Worm (Caenorhabditis elegans) whole organism, L2 larva: Measurements from ENCODE around the gene sqv-2.

Source experiments
- F13H6.1 ChIP-seq: sonication (generic microtip); optimal IDR thresholded peaks from 2 replicates; lab custom pipeline; 2016; ENCODE audit warnings: missing genetic modification characterization, missing compliant biosample characterization
- Y55F3AM.14 ChIP-seq: fragments of 200-800 bp; sonication (Bioruptor generic); optimal IDR thresholded peaks from 2 replicates; lab custom pipeline; 2018; ENCODE audit warnings: mild to moderate bottlenecking, missing genetic modification characterization, missing compliant biosample characterization
- ZK546.5 ChIP-seq: sonication (generic microtip); optimal IDR thresholded peaks from 2 replicates; lab custom pipeline; 2017; ENCODE audit warnings: missing biosample characterization, missing genetic modification characterization
- alr-1 ChIP-seq: fragments of 150-350 bp; optimal IDR thresholded peaks from 2 replicates; lab custom pipeline; 2014; ENCODE audit warnings: missing biosample characterization, missing genetic modification characterization
- aly-2 ChIP-seq: fragments of 150-350 bp; optimal IDR thresholded peaks from 2 replicates; lab custom pipeline; 2014; ENCODE audit warnings: missing biosample characterization, missing genetic modification characterization
- ama-1 ChIP-seq: fragments of 150-350 bp; optimal IDR thresholded peaks from 2 replicates; lab custom pipeline; 2018; ENCODE audit warnings: inconsistent platforms
- ceh-82 ChIP-seq: fragments of 150-350 bp; optimal IDR thresholded peaks from 2 replicates; lab custom pipeline; 2014; ENCODE audit warnings: missing biosample characterization, missing genetic modification characterization
- crh-2 ChIP-seq: sonication (generic microtip); optimal IDR thresholded peaks from 2 replicates; lab custom pipeline; 2017; ENCODE audit warnings: missing biosample characterization, missing genetic modification characterization
- dmd-4 ChIP-seq: sonication (generic microtip); optimal IDR thresholded peaks from 2 replicates; lab custom pipeline; 2017; ENCODE audit warnings: missing biosample characterization, missing genetic modification characterization
- egl-27 ChIP-seq: sonication (generic microtip); optimal IDR thresholded peaks from 3 replicates; lab custom pipeline; 2017; ENCODE audit warnings: missing biosample characterization, missing genetic modification reagents, missing genetic modification characterization
- elt-1 ChIP-seq: fragments of 150-350 bp; optimal IDR thresholded peaks from 2 replicates; lab custom pipeline; 2014; ENCODE audit warnings: missing biosample characterization, missing genetic modification characterization
- elt-3 ChIP-seq: sonication (generic microtip); optimal IDR thresholded peaks from 2 replicates; lab custom pipeline; 2017; ENCODE audit warnings: missing biosample characterization, missing genetic modification characterization
- fos-1 ChIP-seq: fragments of 150-350 bp; optimal IDR thresholded peaks from 2 replicates; lab custom pipeline; 2014; ENCODE audit warnings: missing biosample characterization, missing genetic modification characterization
- gmeb-1 ChIP-seq: fragments of 150-350 bp; optimal IDR thresholded peaks from 2 replicates; lab custom pipeline; 2014; ENCODE audit warnings: missing biosample characterization, missing genetic modification characterization
- lin-13 ChIP-seq: fragments of 150-350 bp; optimal IDR thresholded peaks from 2 replicates; lab custom pipeline; 2014; ENCODE audit warnings: missing biosample characterization, missing genetic modification reagents, missing genetic modification characterization
- lin-39 ChIP-seq: fragments of 150-350 bp; optimal IDR thresholded peaks from 2 replicates; lab custom pipeline; 2014; ENCODE audit warnings: missing biosample characterization, missing genetic modification reagents, missing genetic modification characterization
- mab-5 ChIP-seq: fragments of 150-350 bp; optimal IDR thresholded peaks from 2 replicates; lab custom pipeline; 2014; ENCODE audit warnings: missing biosample characterization, missing genetic modification characterization
- mdl-1 ChIP-seq, 2 experiments: fragments of 150-350 bp in 1 of 2; sonication (generic microtip) in 1 of 2; optimal IDR thresholded peaks; 2 replicates each; lab custom pipeline; 2017; ENCODE audit warnings: missing biosample characterization in 2 of 2, missing genetic modification characterization in 2 of 2
- nhr-11 ChIP-seq: fragments of 150-350 bp; optimal IDR thresholded peaks from 2 replicates; lab custom pipeline; 2014; ENCODE audit warnings: missing biosample characterization, missing genetic modification characterization
- nhr-12 ChIP-seq: fragments of 150-350 bp; optimal IDR thresholded peaks from 2 replicates; lab custom pipeline; 2014; ENCODE audit warnings: missing biosample characterization, missing genetic modification characterization
- nhr-129 ChIP-seq: fragments of 150-350 bp; optimal IDR thresholded peaks from 2 replicates; lab custom pipeline; 2014; ENCODE audit warnings: missing biosample characterization, missing genetic modification characterization
- nhr-23 ChIP-seq: fragments of 150-350 bp; optimal IDR thresholded peaks from 2 replicates; lab custom pipeline; 2014; ENCODE audit warnings: missing biosample characterization, missing genetic modification reagents, missing genetic modification characterization
- nhr-237 ChIP-seq: fragments of 150-350 bp; optimal IDR thresholded peaks from 2 replicates; lab custom pipeline; 2014; ENCODE audit warnings: missing biosample characterization, missing genetic modification characterization
- nhr-6 ChIP-seq: fragments of 150-350 bp; optimal IDR thresholded peaks from 2 replicates; lab custom pipeline; 2014; ENCODE audit warnings: missing biosample characterization, missing genetic modification characterization
- nhr-77 ChIP-seq: fragments of 150-350 bp; optimal IDR thresholded peaks from 2 replicates; lab custom pipeline; 2014; ENCODE audit warnings: missing biosample characterization, missing genetic modification characterization
- peb-1 ChIP-seq: fragments of 150-350 bp; optimal IDR thresholded peaks from 2 replicates; lab custom pipeline; 2014; ENCODE audit warnings: missing biosample characterization, missing genetic modification characterization
- sem-4 ChIP-seq: fragments of 150-350 bp; optimal IDR thresholded peaks from 2 replicates; lab custom pipeline; 2014; ENCODE audit warnings: missing biosample characterization, missing genetic modification reagents, missing genetic modification characterization
- sma-3 ChIP-seq: sonication (generic microtip); optimal IDR thresholded peaks from 2 replicates; lab custom pipeline; 2016; ENCODE audit warnings: missing genetic modification reagents, missing genetic modification characterization, missing compliant biosample characterization
- snpc-4 ChIP-seq: fragments of 150-350 bp; optimal IDR thresholded peaks from 2 replicates; lab custom pipeline; 2014; ENCODE audit warnings: missing biosample characterization, missing genetic modification characterization
- unc-62 ChIP-seq: fragments of 150-350 bp; optimal IDR thresholded peaks from 2 replicates; lab custom pipeline; 2014; ENCODE audit warnings: missing biosample characterization, missing genetic modification reagents, missing genetic modification characterization
- zag-1 ChIP-seq: fragments of 150-350 bp; optimal IDR thresholded peaks from 2 replicates; lab custom pipeline; 2014; ENCODE audit warnings: missing biosample characterization, missing genetic modification characterization
- ztf-1 ChIP-seq: fragments of 200-800 bp; sonication (Bioruptor generic); conservative IDR thresholded peaks from 2 replicates; pipeline ENCODE4 v1.3.6; 2022; ENCODE audit warnings: missing genetic modification characterization, missing compliant biosample characterization
- ztf-11 ChIP-seq: sonication (generic microtip); optimal IDR thresholded peaks from 2 replicates; lab custom pipeline; 2017; ENCODE audit warnings: missing biosample characterization, missing genetic modification characterization
- ztf-4 ChIP-seq: fragments of 150-350 bp; optimal IDR thresholded peaks from 2 replicates; lab custom pipeline; 2014; ENCODE audit warnings: missing biosample characterization, missing genetic modification characterization

Gene sqv-2

DNA sequence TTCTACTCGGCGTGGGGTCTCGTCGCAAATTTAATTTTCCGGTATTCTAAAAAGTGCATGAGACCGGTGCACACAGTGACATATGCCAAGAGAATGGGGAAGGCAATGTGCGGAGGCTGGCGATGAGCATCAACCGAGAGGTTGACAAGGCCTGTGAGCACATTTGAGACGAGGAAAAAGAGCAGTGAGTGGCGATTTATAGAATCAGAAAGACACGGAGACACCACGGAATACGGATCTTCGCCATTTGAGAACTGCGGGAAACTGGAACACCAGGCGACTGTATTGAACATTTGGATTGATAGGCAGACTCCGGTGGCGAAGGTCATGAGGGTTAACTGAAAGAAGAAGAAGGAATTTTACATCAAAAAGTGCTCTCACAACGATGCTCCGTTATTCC is 15.3 kb downstream of the sqv-2 start:
- TF ChIP-seq mab-5 (tag; lab: Kevin White, UChicago) (no peak), sem-4 (tag; lab: Kevin White, UChicago) (no peak), zag-1 (no peak), ztf-11 (tag; lab: Kevin White, UChicago) (no peak), ceh-82 (tag; lab: Kevin White, UChicago) (no peak), ztf-4 (no peak), elt-1 (tag; lab: Kevin White, UChicago) (no peak), lin-13 (no peak), ZK546.5 (tag; lab: Kevin White, UChicago) (no peak), nhr-23 (tag; lab: Kevin White, UChicago) (no peak), unc-62 (GFP tag; lab: Kevin White, UChicago) (no peak), alr-1 (tag; lab: Kevin White, UChicago) (no peak), lin-39 (tag; lab: Kevin White, UChicago) (no peak)
- TF ChIP-seq, all 48 proteins: peak for 0

DNA sequence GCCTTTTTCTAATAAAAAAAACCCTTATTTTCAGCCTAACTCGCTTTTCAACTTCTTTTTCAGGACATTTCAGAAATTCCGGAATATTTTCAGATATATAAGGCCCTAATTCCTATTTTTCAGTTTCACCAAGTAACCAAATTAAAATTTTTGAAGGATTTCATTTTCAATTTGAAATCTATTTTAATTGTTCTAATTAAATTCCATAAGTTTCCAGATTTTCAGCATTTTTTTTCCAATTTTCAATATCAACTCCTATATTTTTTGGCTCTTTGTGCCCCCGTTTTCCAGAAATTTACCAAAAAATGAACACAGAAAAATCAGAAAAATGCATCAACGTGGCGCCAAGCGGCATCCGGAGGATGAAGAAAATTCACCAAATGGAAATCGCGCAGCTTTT is 19.4 kb downstream of the sqv-2 start, which contains the start of gene Y110A2AL.1:
Y110A2AL.1 (plus strand) TSS at position 301 of the 400 bp plus-strand sequence.
- TF ChIP-seq unc-62 (GFP tag; lab: Kevin White, UChicago) (no peak), peb-1 (tag; lab: Kevin White, UChicago) (no peak), sma-3 (GFP tag; lab: Kevin White, UChicago) (no peak), elt-3 (tag; lab: Kevin White, UChicago) (no peak), elt-1 (tag; lab: Kevin White, UChicago) (no peak), crh-2 (tag; lab: Kevin White, UChicago) (no peak), fos-1 (tag; lab: Kevin White, UChicago) (no peak), nhr-237 (tag; lab: Kevin White, UChicago) (no peak), aly-2 (tag; lab: Kevin White, UChicago) (no peak), F13H6.1 (tag; lab: Kevin White, UChicago) (no peak), ZK546.5 (tag; lab: Kevin White, UChicago) (no peak), mdl-1 (tag; optimal IDR thresholded peaks at IDR 0.05; lab: Kevin White, UChicago) (no peak), gmeb-1 (tag; lab: Kevin White, UChicago) (no peak), Y55F3AM.14 (GFP tag; lab: Kevin White, UChicago) (no peak), nhr-77 (tag; lab: Kevin White, UChicago) (no peak)

DNA sequence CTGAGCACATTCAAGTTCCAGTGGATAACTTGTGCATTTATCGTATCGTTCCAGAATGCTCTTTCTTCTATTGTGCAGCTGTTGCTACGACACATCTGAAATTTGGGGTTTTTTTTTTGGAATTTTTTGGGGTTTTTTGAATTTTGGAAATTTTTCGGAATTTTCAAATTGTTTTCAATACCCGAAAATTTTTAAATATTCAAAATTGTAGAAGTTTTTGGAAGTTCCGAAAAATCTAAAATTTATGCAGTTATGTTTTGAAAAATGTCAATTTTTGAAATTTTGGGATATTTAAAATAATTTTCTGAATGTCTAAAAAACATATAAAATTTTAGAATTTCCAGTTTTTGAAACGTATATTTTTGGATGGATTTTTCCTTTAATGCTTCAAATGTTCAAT is 22.4 kb downstream of the sqv-2 start, which contains the start of gene Y110A2AL.10:
Y110A2AL.10 (minus strand) TSS at position 101 of the 400 bp plus-strand sequence.
- TF ChIP-seq dmd-4: no peak
- no peak for TF ChIP-seq alr-1 (tag; lab: Kevin White, UChicago)
- TF ChIP-seq nhr-12: no peak
- no peak for TF ChIP-seq nhr-6 (tag; lab: Kevin White, UChicago)
- no peak for TF ChIP-seq ama-1 (lab: Kevin White, UChicago)
- TF ChIP-seq ztf-1: no peak
- no peak for TF ChIP-seq lin-13
- TF ChIP-seq elt-1 (tag; lab: Kevin White, UChicago): no peak

DNA sequence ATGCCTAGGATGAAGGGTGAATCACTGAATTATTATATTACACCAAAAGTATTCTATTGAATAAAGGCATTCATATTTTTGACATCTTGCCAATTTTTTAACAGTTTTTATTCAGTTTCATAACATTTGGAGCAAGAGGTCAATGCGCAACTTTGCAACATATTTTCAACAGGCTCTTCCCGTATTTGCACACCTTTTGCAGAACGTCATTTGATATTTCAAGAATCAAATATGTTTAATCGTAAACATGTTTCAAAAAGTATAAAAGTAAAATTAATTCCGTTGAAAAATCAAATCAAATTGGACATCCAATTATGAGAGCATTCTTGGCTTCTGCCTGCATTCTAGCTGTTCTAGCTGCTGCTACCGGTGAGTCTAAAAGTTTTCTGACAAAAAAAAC is 26.5 kb downstream of the sqv-2 start, which contains the start of gene Y110A2AL.2:
Y110A2AL.2 (plus strand) TSS at position 301 of the 400 bp plus-strand sequence.
- TF ChIP-seq snpc-4 (tag; lab: Kevin White, UChicago) (no peak), egl-27 (tag; lab: Kevin White, UChicago) (no peak), ZK546.5 (tag; lab: Kevin White, UChicago) (no peak), elt-3 (tag; lab: Kevin White, UChicago) (no peak), nhr-11 (tag; lab: Kevin White, UChicago) (no peak), nhr-237 (tag; lab: Kevin White, UChicago) (no peak), mab-5 (tag; lab: Kevin White, UChicago) (no peak), sem-4 (tag; lab: Kevin White, UChicago) (no peak), gmeb-1 (tag; lab: Kevin White, UChicago) (no peak), peb-1 (tag; lab: Kevin White, UChicago) (no peak), F13H6.1 (tag; lab: Kevin White, UChicago) (no peak), zag-1 (no peak), Y55F3AM.14 (GFP tag; lab: Kevin White, UChicago) (no peak), nhr-129 (no peak), nhr-6 (tag; lab: Kevin White, UChicago) (no peak), ceh-82 (tag; lab: Kevin White, UChicago) (no peak)
